Fruit fly (Drosophila melanogaster): Measurements from ENCODE around the gene Zmynd8.

The Zmynd8 gene

DNA sequence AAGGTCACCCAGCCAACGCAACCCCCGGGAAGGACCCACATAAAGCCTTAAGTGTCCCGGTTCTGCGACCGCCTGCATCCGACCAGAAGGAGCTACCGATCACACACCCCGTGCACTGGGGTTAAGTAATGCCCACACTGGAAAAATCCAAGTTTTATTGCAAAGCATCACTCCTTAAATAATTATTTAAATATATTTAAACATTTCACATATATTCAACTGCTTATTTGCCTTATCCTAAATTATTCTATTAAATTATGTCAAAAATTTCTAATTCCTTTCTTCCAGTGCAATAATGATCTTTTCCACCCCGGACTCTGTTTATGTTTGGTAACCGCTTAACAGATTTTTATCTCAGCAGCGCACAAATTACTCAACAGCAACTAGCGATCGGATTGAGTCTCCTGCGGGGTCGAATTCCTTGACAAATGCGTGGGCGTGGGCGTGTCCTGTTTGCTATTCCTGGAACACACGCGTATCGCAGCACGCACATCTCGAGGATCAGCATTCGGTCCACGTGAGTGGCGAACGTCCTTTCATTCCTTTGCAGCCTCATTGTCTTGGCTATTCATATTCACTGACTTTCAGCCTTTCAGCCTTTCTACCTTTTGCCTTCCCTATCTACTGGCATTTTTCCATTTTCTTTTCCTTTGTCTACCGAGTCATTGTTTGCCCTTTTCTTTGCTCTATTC lies 35.4 kb downstream of the Zmynd8 start (continued):
- TF ChIP-seq CG4328 (GFP tag; optimal IDR thresholded peaks at IDR 0.05) (no peak), CG2678 (tag; optimal IDR thresholded peaks at IDR 0.05) (peak; percentile 1), CG17361 (GFP tag; IDR thresholded peaks at IDR 0.05) (peak; percentile 45; the same call in 1 of the 3 replicates), CG1529 (GFP tag; optimal IDR thresholded peaks at IDR 0.05) (peak; percentile 11), CG3995 (GFP tag; optimal IDR thresholded peaks at IDR 0.05) (no peak), br (optimal IDR thresholded peaks at IDR 0.05) (no peak), CG6765 (GFP tag; optimal IDR thresholded peaks at IDR 0.05) (no peak), CG33557 (GFP tag; optimal IDR thresholded peaks at IDR 0.05) (peak; percentile 76), sob (GFP tag; IDR thresholded peaks at IDR 0.05) (no peak), z (GFP tag; IDR thresholded peaks at IDR 0.05) (peak; percentile 57; the same call in 1 of the 3 replicates), Antp (GFP tag; optimal IDR thresholded peaks at IDR 0.05) (no peak), Dek (tag; optimal IDR thresholded peaks at IDR 0.05) (no peak), CG31224 (GFP tag; IDR thresholded peaks at IDR 0.05) (no peak), caup (GFP tag; optimal IDR thresholded peaks at IDR 0.05; ENCODE audit: severe bottlenecking) (no peak)

DNA sequence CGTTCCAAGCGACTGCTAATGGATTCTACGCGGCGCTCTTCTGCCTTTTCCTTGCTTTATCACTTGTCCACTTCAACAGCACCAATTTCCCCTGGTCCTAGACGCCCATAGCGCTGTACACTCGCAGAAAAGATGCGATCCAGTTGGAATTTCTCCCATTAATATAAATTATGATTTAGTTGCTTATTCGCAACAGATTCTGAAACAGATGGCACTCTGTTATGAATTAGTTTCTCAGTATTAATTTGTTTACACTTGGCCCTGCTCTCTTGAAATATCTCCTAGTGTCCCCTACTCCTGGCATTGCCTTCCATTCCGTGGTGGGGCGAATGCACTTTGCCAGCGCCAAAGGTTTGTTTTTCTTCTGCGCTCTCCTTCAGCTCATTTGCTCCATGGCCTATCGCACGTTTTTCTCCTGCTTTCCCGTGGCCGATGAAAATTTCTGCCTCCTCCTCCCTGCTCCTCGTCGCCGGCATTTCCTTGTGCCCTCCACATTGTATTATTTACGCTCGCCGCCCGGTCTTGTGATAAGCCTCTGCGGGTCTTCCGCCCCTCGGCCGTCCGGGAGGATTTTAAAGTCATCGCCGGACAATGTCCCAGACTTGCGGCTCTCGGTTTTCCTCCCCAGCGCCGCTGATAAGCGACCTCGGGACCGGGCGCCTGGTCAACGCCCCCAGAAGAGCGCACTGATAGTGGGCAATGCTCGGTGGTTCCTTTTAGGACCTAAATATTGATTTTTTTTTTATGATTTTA lies 37.1 kb downstream of the Zmynd8 start:
- TF ChIP-seq CG15696 (tag; optimal IDR thresholded peaks at IDR 0.05) (peak; percentile 59), CG6272 (GFP tag; IDR thresholded peaks at IDR 0.05) (peak; percentile 32; the same call in 1 of the 2 replicates), CG11695 (GFP tag; IDR thresholded peaks at IDR 0.05) (0 out of 3 replicates have a peak, but pooled peaks have one; percentile 24), CG13624 (GFP tag; optimal IDR thresholded peaks at IDR 0.05) (no peak), Lim3 (GFP tag; IDR thresholded peaks at IDR 0.05) (no peak), CG9727 (GFP tag; optimal IDR thresholded peaks at IDR 0.05) (peak; percentile 62), Med (GFP tag) (peak; percentile 62), prd (optimal IDR thresholded peaks at IDR 0.05) (no peak), prd (GFP tag; IDR thresholded peaks at IDR 0.05) (peak; percentile 62; the same call in 2 of the 3 replicates), CG4820 (GFP tag; optimal IDR thresholded peaks at IDR 0.05) (peak; percentile 24), CG10431 (GFP tag; optimal IDR thresholded peaks at IDR 0.05) (no peak), Spps (tag; optimal IDR thresholded peaks at IDR 0.05) (peak; percentile 51), dmrt11E (tag; optimal IDR thresholded peaks at IDR 0.05) (peak; percentile 80), bsh (GFP tag; optimal IDR thresholded peaks at IDR 0.05) (peak; percentile 3 to 77), CG17361 (GFP tag; IDR thresholded peaks at IDR 0.05) (peak; percentile 41; the same call in 1 of the 3 replicates), gce (GFP tag; IDR thresholded peaks at IDR 0.05) (0 out of 3 replicates have a peak, but pooled peaks have one; percentile 12), phol (tag; optimal IDR thresholded peaks at IDR 0.05) (peak; percentile 46), lov (optimal IDR thresholded peaks at IDR 0.05) (no peak), lov (GFP tag; IDR thresholded peaks at IDR 0.05) (peak; percentile 80), CG9215 (GFP tag; IDR thresholded peaks at IDR 0.05) (0 out of 2 replicates have a peak, but pooled peaks have one; percentile 18), trem (tag; optimal IDR thresholded peaks at IDR 0.05) (peak; percentile 35), Poxn (GFP tag; IDR thresholded peaks at IDR 0.05) (no peak), CG10979 (tag; optimal IDR thresholded peaks at IDR 0.05) (peak; percentile 74), lola (GFP tag; optimal IDR thresholded peaks at IDR 0.05) (peak in 1 of 3 experiments; percentile 17), CG7357 (GFP tag; IDR thresholded peaks at IDR 0.05) (peak; percentile 47; the same call in 2 of the 3 replicates), CG2889 (GFP tag; IDR thresholded peaks at IDR 0.05) (no peak), CG18262 (tag; optimal IDR thresholded peaks at IDR 0.05) (peak; percentile 75), gem (tag; optimal IDR thresholded peaks at IDR 0.05) (peak; percentile 23), Trl (optimal IDR thresholded peaks at IDR 0.05) (no peak), Trl (GFP tag; optimal IDR thresholded peaks at IDR 0.05) (no peak), stwl (tag; optimal IDR thresholded peaks at IDR 0.05) (peak; percentile 9), Rx (GFP tag; IDR thresholded peaks at IDR 0.05) (peak; percentile 50; the same call in 1 of the 2 replicates), CG8944 (GFP tag; optimal IDR thresholded peaks at IDR 0.05) (peak; percentile 31), Mrtf (GFP tag; IDR thresholded peaks at IDR 0.05) (no peak), CG16815 (GFP tag; optimal IDR thresholded peaks at IDR 0.05) (peak; percentile 48)

Data from whole organism, embryonic.